Worm (Caenorhabditis elegans) whole organism, L1 larva: Measurements from ENCODE around the gene F40F8.5.
A peak's percentile ranks its signal among the peaks of the same experiment; 100 is the strongest.

Source experiments
- ama-1 ChIP-seq: fragments of 150-350 bp; optimal IDR thresholded peaks from 2 replicates; lab custom pipeline; 2014
- elt-2 ChIP-seq: sonication (generic microtip); optimal IDR thresholded peaks from 2 replicates; lab custom pipeline; 2016; ENCODE audit warnings: missing genetic modification characterization, mild to moderate bottlenecking, inconsistent platforms, missing compliant biosample characterization, missing genetic modification reagents
- elt-3 ChIP-seq, 6 experiments: fragments of 150-350 bp in 1 of 6; sonication (generic microtip); optimal IDR thresholded peaks; 2 replicates each; lab custom pipeline; 2017 to 2018; ENCODE audit warnings: missing biosample characterization in 6 of 6, missing genetic modification characterization in 6 of 6, inconsistent platforms in 1 of 6
- hlh-4 ChIP-seq: sonication (generic microtip); optimal IDR thresholded peaks from 2 replicates; lab custom pipeline; 2016; ENCODE audit warnings: mild to moderate bottlenecking, missing genetic modification characterization, missing compliant biosample characterization
- nhr-237 ChIP-seq: fragments of 150-350 bp; optimal IDR thresholded peaks from 2 replicates; lab custom pipeline; 2014; ENCODE audit warnings: missing biosample characterization, missing genetic modification characterization
- nhr-28 ChIP-seq: fragments of 150-350 bp; optimal IDR thresholded peaks from 2 replicates; lab custom pipeline; 2014; ENCODE audit warnings: missing biosample characterization, missing genetic modification characterization
- nhr-76 ChIP-seq: sonication (generic microtip); optimal IDR thresholded peaks from 2 replicates; lab custom pipeline; 2017; ENCODE audit warnings: missing biosample characterization, missing genetic modification characterization
- nhr-77 ChIP-seq: fragments of 150-350 bp; optimal IDR thresholded peaks from 2 replicates; lab custom pipeline; 2014; ENCODE audit warnings: missing biosample characterization, missing genetic modification characterization
- snpc-4 ChIP-seq: fragments of 150-350 bp; optimal IDR thresholded peaks from 2 replicates; lab custom pipeline; 2014; ENCODE audit warnings: missing biosample characterization, missing genetic modification characterization
- ztf-11 ChIP-seq, 2 experiments: sonication (generic microtip); optimal IDR thresholded peaks; 2 replicates each; lab custom pipeline; 2016 to 2017; ENCODE audit warnings: missing genetic modification characterization in 2 of 2, missing biosample characterization in 1 of 2, missing compliant biosample characterization in 1 of 2

- TF ChIP-seq elt-2 (tag; lab: Kevin White, UChicago) (no peak), ztf-11 (tag; optimal IDR thresholded peaks at IDR 0.05; lab: Kevin White, UChicago) (no peak), elt-3 (tag; optimal IDR thresholded peaks at IDR 0.05; lab: Kevin White, UChicago) (no peak), nhr-77 (tag; lab: Kevin White, UChicago) (peak; percentile 7), nhr-76 (tag; lab: Kevin White, UChicago) (no peak), nhr-28 (tag; lab: Kevin White, UChicago) (no peak), hlh-4 (no peak), nhr-237 (tag; lab: Kevin White, UChicago) (no peak), snpc-4 (tag; lab: Kevin White, UChicago) (no peak), ama-1 (lab: Kevin White, UChicago) (no peak)
Observed at ce11 chrII:11096233-11096632, 38.5 kb downstream of the F40F8.5 start, which contains the start of gene nbs-1.
